Fruit fly (Drosophila melanogaster): Measurements from ENCODE around the gene Prp4k.

DNA sequence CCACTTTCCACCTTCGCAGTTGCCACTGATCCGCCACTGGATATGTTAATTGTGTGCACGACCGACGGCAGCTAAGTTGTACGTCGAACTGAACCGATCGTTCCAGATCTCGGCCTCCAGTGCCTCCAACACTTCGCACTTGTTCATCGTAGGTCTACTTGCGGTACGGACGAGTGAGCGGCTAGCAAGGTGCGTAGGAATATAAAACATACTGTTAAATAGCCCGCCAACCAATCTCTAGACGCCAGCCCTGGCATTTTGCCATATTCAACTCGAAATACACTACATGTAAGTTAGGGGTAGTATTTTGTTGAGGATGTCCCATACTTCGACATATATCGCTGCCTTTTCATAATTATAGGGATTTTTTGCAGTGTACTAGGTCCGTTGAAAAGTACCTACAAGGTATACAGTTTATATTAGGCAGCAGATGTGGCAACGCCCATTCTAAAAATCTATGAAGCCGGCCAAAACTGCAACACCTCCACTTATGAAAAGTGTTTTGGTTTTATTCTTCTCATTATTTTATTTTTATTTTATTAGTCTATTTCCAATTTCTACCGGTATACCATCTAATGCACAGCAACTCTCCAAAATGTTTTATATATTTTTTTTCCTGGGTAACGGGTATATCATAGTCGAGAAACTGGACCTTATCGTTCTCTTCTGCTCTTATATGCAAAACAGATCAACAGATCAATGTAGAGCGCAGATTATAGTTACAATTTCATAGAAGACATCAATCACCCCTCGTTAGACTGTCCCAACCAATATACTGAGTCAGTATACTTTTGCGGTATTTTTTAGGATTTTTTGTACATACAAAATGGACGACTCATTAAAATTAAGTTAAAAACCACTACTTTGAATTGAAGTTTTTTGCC, 12.0 kb upstream of the Prp4k start, which contains the start of the genes pyx and CG33229:
- no peak for TF ChIP-seq CG13204 (GFP tag; optimal IDR thresholded peaks at IDR 0.05)
- no peak for TF ChIP-seq D1 (tag; optimal IDR thresholded peaks at IDR 0.05)

All from whole organism, pupa.